Worm (Caenorhabditis elegans) whole organism, mixed stage, embryonic: Measurements from ENCODE around the gene T22D1.8.
A peak's percentile ranks its signal among the peaks of the same experiment; 100 is the strongest.

Experiments
- bed-3 ChIP-seq: fragments of 200-800 bp; sonication (Bioruptor generic); optimal IDR thresholded peaks from 3 replicates; lab custom pipeline; 2018; ENCODE audit warnings: mild to moderate bottlenecking, missing genetic modification characterization, moderate library complexity, missing compliant biosample characterization
- blmp-1 ChIP-seq: fragments of 150-350 bp; optimal IDR thresholded peaks from 2 replicates; lab custom pipeline; 2014; ENCODE audit warnings: missing biosample characterization, missing genetic modification characterization
- ceh-39 ChIP-seq: fragments of 150-350 bp; optimal IDR thresholded peaks from 2 replicates; lab custom pipeline; 2014; ENCODE audit warnings: missing biosample characterization, missing genetic modification characterization
- ceh-43 ChIP-seq: fragments of 200-800 bp; sonication (Bioruptor generic); optimal IDR thresholded peaks from 2 replicates; lab custom pipeline; 2018; ENCODE audit warnings: mild to moderate bottlenecking, missing genetic modification characterization, moderate library complexity, missing compliant biosample characterization
- ceh-83 ChIP-seq: fragments of 200-800 bp; sonication (Bioruptor generic); optimal IDR thresholded peaks from 2 replicates; lab custom pipeline; 2018; ENCODE audit warnings: mild to moderate bottlenecking, missing genetic modification characterization, missing compliant biosample characterization
- ces-1 ChIP-seq: fragments of 150-350 bp; optimal IDR thresholded peaks from 2 replicates; lab custom pipeline; 2014; ENCODE audit warnings: missing biosample characterization, missing genetic modification reagents, missing genetic modification characterization
- cnd-1 ChIP-seq: fragments of 200-800 bp; sonication (Bioruptor generic); optimal IDR thresholded peaks from 2 replicates; lab custom pipeline; 2018; ENCODE audit warnings: mild to moderate bottlenecking, missing genetic modification characterization, missing compliant biosample characterization
- drap-1 ChIP-seq: fragments of 200-800 bp; sonication (Bioruptor generic); optimal IDR thresholded peaks from 3 replicates; lab custom pipeline; 2018; ENCODE audit warnings: mild to moderate bottlenecking, missing genetic modification characterization, missing compliant biosample characterization
- elt-1 ChIP-seq: sonication (generic microtip); optimal IDR thresholded peaks from 2 replicates; lab custom pipeline; 2017; ENCODE audit warnings: missing genetic modification characterization, mild to moderate bottlenecking, missing compliant biosample characterization, antibody characterized with exemption, moderate library complexity, borderline replicate concordance; ENCODE audit not compliant: insufficient read depth
- elt-3 ChIP-seq: fragments of 150-350 bp; optimal IDR thresholded peaks from 2 replicates; lab custom pipeline; 2014; ENCODE audit warnings: missing biosample characterization, missing genetic modification characterization
- flh-1 ChIP-seq: fragments of 200-800 bp; sonication (Bioruptor generic); optimal IDR thresholded peaks from 2 replicates; lab custom pipeline; 2018; ENCODE audit warnings: mild to moderate bottlenecking, missing genetic modification characterization, moderate library complexity, missing compliant biosample characterization
- ham-2 ChIP-seq: fragments of 200-800 bp; sonication (Bioruptor generic); optimal IDR thresholded peaks from 2 replicates; lab custom pipeline; 2018; ENCODE audit warnings: mild to moderate bottlenecking, missing genetic modification characterization, missing compliant biosample characterization
- hlh-1 ChIP-seq: fragments of 150-350 bp; optimal IDR thresholded peaks from 2 replicates; lab custom pipeline; 2014; ENCODE audit warnings: missing biosample characterization, missing genetic modification reagents, missing genetic modification characterization
- lin-13 ChIP-seq: fragments of 150-350 bp; optimal IDR thresholded peaks from 2 replicates; lab custom pipeline; 2014; ENCODE audit warnings: missing biosample characterization, missing genetic modification characterization
- lin-32 ChIP-seq: fragments of 200-800 bp; sonication (Bioruptor generic); optimal IDR thresholded peaks from 2 replicates; lab custom pipeline; 2018; ENCODE audit warnings: mild to moderate bottlenecking, missing genetic modification characterization, missing compliant biosample characterization
- lsy-2 ChIP-seq: fragments of 150-350 bp; optimal IDR thresholded peaks from 2 replicates; lab custom pipeline; 2014; ENCODE audit warnings: missing biosample characterization, missing genetic modification characterization
- mab-5 ChIP-seq: fragments of 150-350 bp; optimal IDR thresholded peaks from 2 replicates; lab custom pipeline; 2014; ENCODE audit warnings: missing biosample characterization, missing genetic modification characterization
- mep-1 ChIP-seq: fragments of 150-350 bp; optimal IDR thresholded peaks from 2 replicates; lab custom pipeline; 2017; ENCODE audit warnings: missing biosample characterization, missing genetic modification reagents, missing genetic modification characterization, inconsistent platforms
- mls-2 ChIP-seq: sonication (generic microtip); optimal IDR thresholded peaks from 2 replicates; lab custom pipeline; 2016; ENCODE audit warnings: mild to moderate bottlenecking, missing genetic modification characterization, moderate library complexity, missing compliant biosample characterization
- nhr-12 ChIP-seq: fragments of 150-350 bp; optimal IDR thresholded peaks from 2 replicates; lab custom pipeline; 2014; ENCODE audit warnings: missing biosample characterization, missing genetic modification characterization
- nhr-2 ChIP-seq: fragments of 150-350 bp; optimal IDR thresholded peaks from 2 replicates; lab custom pipeline; 2014; ENCODE audit warnings: missing biosample characterization, missing genetic modification characterization
- nhr-237 ChIP-seq: fragments of 150-350 bp; optimal IDR thresholded peaks from 2 replicates; lab custom pipeline; 2014; ENCODE audit warnings: missing biosample characterization, missing genetic modification characterization
- nhr-76 ChIP-seq: sonication (generic microtip); optimal IDR thresholded peaks from 2 replicates; lab custom pipeline; 2017; ENCODE audit warnings: missing biosample characterization, missing genetic modification characterization
- pha-4 ChIP-seq: fragments of 150-350 bp; optimal IDR thresholded peaks from 2 replicates; lab custom pipeline; 2018; ENCODE audit warnings: missing biosample characterization, missing genetic modification reagents, missing genetic modification characterization
- sem-2 ChIP-seq: fragments of 200-800 bp; sonication (Bioruptor generic); optimal IDR thresholded peaks from 2 replicates; lab custom pipeline; 2018; ENCODE audit warnings: mild to moderate bottlenecking, missing genetic modification characterization, missing compliant biosample characterization
- sptf-1 ChIP-seq: sonication (generic microtip); optimal IDR thresholded peaks from 2 replicates; lab custom pipeline; 2017; ENCODE audit warnings: mild to moderate bottlenecking, missing genetic modification characterization, moderate library complexity, missing compliant biosample characterization
- tbx-8 ChIP-seq: fragments of 200-800 bp; sonication (Bioruptor generic); optimal IDR thresholded peaks from 2 replicates; lab custom pipeline; 2018; ENCODE audit warnings: mild to moderate bottlenecking, missing genetic modification characterization, moderate library complexity, missing compliant biosample characterization
- unc-39 ChIP-seq: fragments of 150-350 bp; optimal IDR thresholded peaks from 2 replicates; lab custom pipeline; 2014; ENCODE audit warnings: missing biosample characterization, missing genetic modification characterization
- unc-62 ChIP-seq: fragments of 150-350 bp; optimal IDR thresholded peaks from 2 replicates; lab custom pipeline; 2014; ENCODE audit warnings: missing biosample characterization, missing genetic modification reagents, missing genetic modification characterization
- zip-8 ChIP-seq: fragments of 150-350 bp; optimal IDR thresholded peaks from 2 replicates; lab custom pipeline; 2014; ENCODE audit warnings: missing biosample characterization, missing genetic modification characterization
- ztf-11 ChIP-seq: fragments of 150-350 bp; optimal IDR thresholded peaks from 2 replicates; lab custom pipeline; 2014; ENCODE audit warnings: missing biosample characterization, missing genetic modification characterization

The T22D1.8 gene

DNA sequence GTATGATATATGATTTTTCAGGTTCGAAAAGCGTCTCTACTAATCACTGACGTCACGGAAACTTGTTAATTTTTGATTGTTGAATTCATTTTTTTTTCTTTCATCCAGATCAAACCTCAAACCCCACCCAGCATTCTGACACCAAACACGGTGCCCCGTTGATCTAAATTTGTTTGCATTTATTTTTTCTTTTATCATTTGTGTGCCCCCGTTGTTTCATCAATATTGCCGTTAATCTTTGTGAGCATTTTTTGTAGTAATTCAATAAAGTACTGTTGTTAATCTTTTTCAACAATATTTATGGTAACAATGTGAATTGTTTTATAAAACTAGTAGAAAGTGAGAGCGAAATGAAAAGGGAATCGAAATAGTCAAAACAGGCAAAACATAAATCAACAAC is 10.7 kb upstream of the T22D1.8 start:
- TF ChIP-seq tbx-8 (no peak), sem-2 (GFP tag; lab: Kevin White, UChicago) (no peak), elt-1 (tag; lab: Kevin White, UChicago) (no peak), bed-3 (GFP tag; lab: Kevin White, UChicago) (no peak), flh-1 (GFP tag; lab: Kevin White, UChicago) (no peak), unc-62 (no peak), blmp-1 (tag; lab: Kevin White, UChicago) (no peak), ces-1 (GFP tag; lab: Kevin White, UChicago) (no peak), drap-1 (GFP tag; lab: Kevin White, UChicago) (no peak), zip-8 (tag; lab: Kevin White, UChicago) (no peak), unc-39 (tag; lab: Kevin White, UChicago) (no peak), lin-32 (no peak), mep-1 (no peak), mab-5 (tag; lab: Kevin White, UChicago) (no peak), elt-3 (tag; lab: Kevin White, UChicago) (no peak), sptf-1 (tag; lab: Kevin White, UChicago) (no peak), nhr-12 (tag; lab: Kevin White, UChicago) (no peak), cnd-1 (tag; lab: Kevin White, UChicago) (no peak)

DNA sequence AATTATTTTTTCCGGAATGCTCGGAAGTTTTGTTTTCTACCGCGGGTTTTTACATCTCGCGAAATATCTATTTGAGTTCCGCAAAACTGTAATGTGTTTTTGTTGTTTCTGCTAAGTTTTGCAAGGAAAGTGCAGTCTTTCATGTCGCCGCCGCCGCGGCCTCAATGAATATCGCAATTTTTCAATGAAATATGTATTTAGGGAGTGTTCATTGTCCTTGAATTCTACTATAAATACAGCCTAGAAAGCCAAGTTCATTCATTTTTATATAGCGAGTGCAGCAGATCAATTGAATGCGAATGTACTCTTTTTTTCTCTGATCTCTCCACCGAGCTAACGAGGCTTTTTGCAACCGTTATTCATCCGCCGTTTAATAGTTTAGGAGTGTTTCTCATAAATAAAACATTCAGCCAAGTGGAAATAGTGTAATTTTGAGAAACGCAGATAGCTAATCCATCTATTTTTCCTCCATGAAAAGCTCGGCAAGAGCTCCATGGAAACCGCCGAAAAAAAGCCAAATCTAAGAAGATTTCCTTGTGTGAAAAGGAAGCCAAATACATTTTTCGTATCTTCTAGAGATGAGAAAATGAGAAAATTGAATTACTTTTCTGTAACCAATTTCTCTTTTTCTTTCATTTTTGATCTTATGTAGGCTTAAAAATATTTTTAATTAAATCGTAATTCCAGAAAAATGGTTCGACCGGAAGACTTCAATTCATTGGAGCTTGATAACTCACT is 6.9 kb upstream of the T22D1.8 start, which contains the start of gene T22D1.3:
Gene T22D1.3, plus strand, starts transcription at position 688 of the 738 bp plus-strand sequence.
- no peak for TF ChIP-seq nhr-2 (tag; lab: Kevin White, UChicago)
- no peak for TF ChIP-seq mep-1
- no peak for TF ChIP-seq elt-3 (tag; lab: Kevin White, UChicago)
- no peak for TF ChIP-seq lin-13 (tag; lab: Kevin White, UChicago)
- TF ChIP-seq flh-1 (GFP tag; lab: Kevin White, UChicago), result no peak
- no peak for TF ChIP-seq sem-2 (GFP tag; lab: Kevin White, UChicago)
- no peak for TF ChIP-seq cnd-1 (tag; lab: Kevin White, UChicago)
- no peak for TF ChIP-seq ham-2
- TF ChIP-seq nhr-76 (tag; lab: Kevin White, UChicago), result no peak
- TF ChIP-seq lsy-2 (tag; lab: Kevin White, UChicago), result no peak

DNA sequence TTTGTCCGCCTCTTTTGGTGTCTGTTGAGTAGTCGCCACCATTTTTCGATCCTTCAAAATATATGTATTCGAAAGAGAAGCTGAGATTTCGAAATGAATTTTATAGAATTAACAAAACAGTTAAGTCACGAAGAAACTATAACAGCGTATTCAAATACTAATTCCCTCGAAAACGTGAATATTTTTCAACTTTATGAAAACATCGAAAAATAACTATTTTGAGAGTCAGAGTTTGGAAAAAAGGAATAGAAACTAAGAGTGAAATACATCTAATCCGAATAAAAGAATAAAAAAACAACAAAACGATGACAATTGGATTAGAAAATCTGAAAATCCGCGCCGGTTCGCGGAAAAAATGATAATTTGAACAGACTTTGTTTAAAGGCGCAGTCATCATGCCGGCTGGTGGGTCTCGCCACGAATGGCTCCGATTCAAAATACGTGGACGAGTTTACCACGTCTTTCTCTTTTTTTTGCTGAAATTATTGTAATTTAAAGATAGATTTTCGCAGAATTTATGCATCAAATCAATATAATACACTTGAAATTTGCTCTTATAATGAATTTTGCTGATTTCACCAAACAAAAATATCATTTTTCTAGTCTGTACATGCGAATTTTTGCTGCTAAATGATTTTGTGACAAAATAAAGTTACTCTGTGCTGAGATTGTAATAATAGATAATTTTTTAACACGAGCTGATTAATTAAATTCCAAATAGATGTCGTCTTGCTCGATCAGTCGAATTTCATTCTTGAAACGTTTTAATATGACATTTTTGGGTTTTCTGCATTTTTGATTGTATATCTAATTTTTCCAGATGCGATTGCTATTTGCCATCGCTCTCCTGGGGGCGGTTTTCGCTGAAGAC is 4.0 kb upstream of the T22D1.8 start, which contains the start of the genes rpn-1 and ribo-1:
Gene rpn-1, minus strand, starts transcription at position 51 of the 871 bp plus-strand sequence.
Gene ribo-1, plus strand, starts transcription at position 821 of the 871 bp plus-strand sequence.
- peak; percentile 15 for TF ChIP-seq mep-1
- no peak for TF ChIP-seq tbx-8
- TF ChIP-seq nhr-237 (tag; lab: Kevin White, UChicago), result peak; percentile 22

DNA sequence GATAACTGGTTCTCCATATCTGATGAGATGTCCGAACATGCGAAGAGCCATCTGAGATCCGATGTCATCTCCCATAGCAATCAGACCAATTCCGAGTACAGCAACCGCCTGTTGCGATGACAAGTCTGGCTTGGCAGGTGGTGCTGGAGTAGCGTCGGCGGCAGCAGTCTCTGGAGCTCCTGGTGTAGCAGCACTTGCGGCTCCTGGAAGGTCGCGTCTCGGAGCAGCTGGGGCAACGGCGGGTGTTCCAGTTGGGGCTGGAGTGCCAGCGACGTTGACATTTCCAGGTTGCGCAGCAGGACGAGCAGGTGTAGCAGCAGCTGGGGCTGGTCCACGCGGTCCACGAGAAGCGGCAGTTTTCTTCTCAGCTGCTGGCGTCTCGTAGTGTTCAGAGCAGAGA is 1.3 kb upstream of the T22D1.8 start:
- TF ChIP-seq cnd-1 (tag; lab: Kevin White, UChicago) (no peak), sem-2 (GFP tag; lab: Kevin White, UChicago) (no peak), nhr-2 (tag; lab: Kevin White, UChicago) (no peak), zip-8 (tag; lab: Kevin White, UChicago) (no peak), mls-2 (tag; lab: Kevin White, UChicago) (no peak), nhr-12 (tag; lab: Kevin White, UChicago) (no peak), ceh-39 (tag; lab: Kevin White, UChicago) (no peak), hlh-1 (tag; lab: Kevin White, UChicago) (no peak), pha-4 (no peak), elt-3 (tag; lab: Kevin White, UChicago) (no peak), unc-62 (no peak), tbx-8 (no peak), ceh-43 (GFP tag; lab: Kevin White, UChicago) (no peak), ztf-11 (tag; lab: Kevin White, UChicago) (no peak), ham-2 (no peak), lin-13 (tag; lab: Kevin White, UChicago) (no peak), ces-1 (GFP tag; lab: Kevin White, UChicago) (no peak), ceh-83 (no peak)
